Worm (Caenorhabditis elegans): ENCODE results near the gene F20D6.5.

DNA sequence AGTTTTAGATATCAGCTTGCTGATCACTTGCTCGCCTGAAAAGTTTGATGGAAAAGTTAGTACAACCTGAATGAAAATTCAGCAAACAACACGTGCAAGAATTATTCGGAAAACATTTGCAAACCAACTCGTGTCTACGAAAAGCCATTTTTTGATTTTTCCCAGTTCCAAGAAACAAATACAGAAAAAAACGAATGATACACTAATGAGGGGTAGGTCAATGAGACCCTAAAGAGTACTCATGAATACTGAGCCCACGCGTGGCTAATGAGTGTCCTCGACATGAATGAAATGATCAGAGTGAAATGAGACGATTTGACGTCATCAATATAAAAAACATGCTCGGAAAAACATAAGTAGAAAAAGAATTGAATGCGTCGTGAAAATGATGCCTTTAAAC lies 50.2 kb downstream of the F20D6.5 start:
- no peak for TF ChIP-seq flt-1 (GFP tag; IDR thresholded peaks at IDR 0.05)
- TF ChIP-seq ref-1 (GFP tag; conservative IDR thresholded peaks at IDR 0.05) = no peak
- no peak for TF ChIP-seq cog-1 (tag; optimal IDR thresholded peaks at IDR 0.05)
- TF ChIP-seq ztf-29 (GFP tag; IDR thresholded peaks at IDR 0.05) = no peak
- no peak for TF ChIP-seq klf-2 (GFP tag; conservative IDR thresholded peaks at IDR 0.05)

All from whole organism, midembryonic.